Worm (Caenorhabditis elegans): Measurements from ENCODE around the gene nxf-1.

- TF ChIP-seq elt-2 (tag; optimal IDR thresholded peaks at IDR 0.05): no peak
- no peak for TF ChIP-seq hlh-30 (tag; optimal IDR thresholded peaks at IDR 0.05; ENCODE audit: insufficient read depth)
- TF ChIP-seq C08G9.2 (tag; optimal IDR thresholded peaks at IDR 0.05): no peak
Measured at ce11 chrV:14393504-14393903, 21.3 kb downstream of the nxf-1 start, which contains the start of gene C15H11.1.

All from whole organism, late embryonic.